Fruit fly (Drosophila melanogaster) whole organism: ENCODE results near the gene MED15.

Experiments
- CG8478 ChIP-seq: fragments of >200 bp; optimal IDR thresholded peaks from 2 replicates; lab custom pipeline; 2018; ENCODE audit warnings: inconsistent platforms
- Dll ChIP-seq: fragments of >200 bp; optimal IDR thresholded peaks from 2 replicates; lab custom pipeline; 2017
- EcR ChIP-seq, 2 experiments: fragments of >200 bp; optimal IDR thresholded peaks; 2 replicates each; lab custom pipeline; 2017; ENCODE audit warnings: missing biosample characterization in 2 of 2, missing genetic modification characterization in 2 of 2, missing genetic modification reagents in 2 of 2
- pan ChIP-seq: fragments of >200 bp; optimal IDR thresholded peaks from 2 replicates; lab custom pipeline; 2017
- psq ChIP-seq: fragments of >200 bp; optimal IDR thresholded peaks from 2 replicates; lab custom pipeline; 2017
- usp ChIP-seq: fragments of >200 bp; optimal IDR thresholded peaks from 2 replicates; lab custom pipeline; 2017; ENCODE audit warnings: missing biosample characterization, missing genetic modification characterization, mixed read lengths

Gene MED15

DNA sequence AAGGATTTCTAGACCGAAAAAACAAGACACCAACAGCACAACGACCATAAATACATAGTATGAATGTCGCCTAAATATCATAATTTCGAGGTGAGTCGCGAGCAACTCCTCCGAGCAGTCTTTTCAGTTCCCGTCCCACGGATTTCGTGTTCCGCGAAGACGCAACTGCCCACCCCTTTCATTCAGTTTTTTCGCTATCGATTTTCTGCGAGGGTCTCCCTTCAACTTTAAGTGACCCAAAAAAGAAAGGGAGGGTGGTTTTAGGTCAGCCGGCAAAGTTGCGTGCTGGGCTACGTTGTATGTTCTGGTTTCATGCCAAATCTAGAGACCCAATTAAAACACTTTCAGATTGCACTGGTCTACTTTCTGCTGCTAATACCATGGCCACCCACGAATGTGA is 17.1 kb upstream of the MED15 start:
- TF ChIP-seq usp (GFP tag; lab: Kevin White, UChicago): no peak
- TF ChIP-seq CG8478 (lab: Kevin White, UChicago): no peak
- TF ChIP-seq psq: no peak
- no peak for TF ChIP-seq Dll
- no peak for TF ChIP-seq EcR (GFP tag; optimal IDR thresholded peaks at IDR 0.05; lab: Kevin White, UChicago)
- no peak for TF ChIP-seq pan (lab: Kevin White, UChicago)

DNA sequence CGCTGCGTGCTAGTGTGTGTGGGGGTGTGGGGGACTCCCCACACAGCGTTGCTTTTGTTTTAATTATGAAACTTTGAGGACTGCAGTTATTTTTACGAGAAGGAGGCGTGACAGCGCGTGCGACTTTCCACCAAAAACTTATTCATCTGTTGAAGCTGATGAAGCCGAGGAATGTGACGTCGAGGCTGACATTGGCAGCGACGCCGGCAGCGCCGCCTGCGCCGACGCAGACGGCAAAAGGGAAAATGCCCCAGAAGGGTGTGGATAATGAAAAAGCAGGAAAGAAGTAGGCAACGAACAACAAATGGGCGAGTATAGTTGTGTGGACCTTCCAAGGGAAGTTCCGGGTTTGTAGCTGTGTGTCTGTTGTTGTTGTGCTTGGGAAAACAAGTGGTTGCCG is 5.1 kb upstream of the MED15 start:
- TF ChIP-seq pan (lab: Kevin White, UChicago) (no peak), CG8478 (lab: Kevin White, UChicago) (no peak), usp (GFP tag; lab: Kevin White, UChicago) (no peak), psq (no peak), Dll (no peak), EcR (GFP tag; optimal IDR thresholded peaks at IDR 0.05; lab: Kevin White, UChicago) (no peak)

DNA sequence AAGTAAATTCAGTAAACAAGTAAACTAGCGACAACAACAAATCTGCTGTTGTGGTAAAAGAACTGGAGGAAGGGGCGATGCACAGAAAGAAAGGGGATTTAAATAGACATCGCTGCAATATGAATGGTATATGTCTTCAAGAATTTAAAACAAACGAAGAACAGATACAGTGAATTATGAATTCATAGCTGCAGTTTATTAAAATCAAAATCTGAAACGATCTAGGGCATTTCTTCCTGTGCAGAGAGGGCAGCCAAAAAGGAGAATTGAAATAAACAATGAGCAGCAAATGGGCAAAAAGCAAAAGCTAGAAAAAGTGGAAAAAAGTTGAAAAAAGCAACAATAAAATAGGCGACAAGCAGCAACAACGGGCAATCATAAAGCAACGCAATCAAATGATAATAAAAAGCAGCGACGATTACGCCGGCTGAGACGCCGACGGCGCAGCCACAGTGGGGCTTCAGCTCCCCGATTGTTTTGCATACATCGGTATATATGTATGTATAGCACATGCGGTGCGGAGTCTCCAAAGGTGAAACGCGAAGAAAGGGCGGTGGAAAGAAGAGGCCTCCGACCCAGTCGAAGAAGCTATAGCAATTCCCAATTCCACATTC is 4.0 kb upstream of the MED15 start:
- TF ChIP-seq usp (GFP tag; lab: Kevin White, UChicago) (no peak), pan (lab: Kevin White, UChicago) (no peak), EcR (GFP tag; optimal IDR thresholded peaks at IDR 0.05; lab: Kevin White, UChicago) (no peak), Dll (no peak), psq (no peak), CG8478 (lab: Kevin White, UChicago) (no peak)

DNA sequence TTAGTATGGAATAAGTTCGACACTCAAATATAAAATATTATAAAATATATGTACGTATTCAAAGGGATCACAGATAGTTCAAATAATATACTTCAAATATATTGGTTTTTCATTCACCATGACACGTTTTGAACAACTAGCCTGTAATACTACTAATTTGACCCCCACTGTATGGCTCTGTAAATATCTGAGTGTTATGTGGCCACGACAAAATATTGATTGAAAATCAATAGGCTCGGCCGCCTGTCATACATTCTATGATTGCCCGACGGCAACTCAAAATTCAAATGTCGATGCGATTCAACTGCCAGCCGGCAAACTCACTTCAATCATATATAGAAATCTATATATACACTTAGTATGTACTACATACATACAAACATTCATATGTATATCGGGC is 2.9 kb upstream of the MED15 start:
- no peak for TF ChIP-seq EcR (GFP tag; optimal IDR thresholded peaks at IDR 0.05; lab: Kevin White, UChicago)
- TF ChIP-seq usp (GFP tag; lab: Kevin White, UChicago): no peak
- TF ChIP-seq pan (lab: Kevin White, UChicago): no peak
- TF ChIP-seq Dll: no peak
- no peak for TF ChIP-seq psq
- no peak for TF ChIP-seq CG8478 (lab: Kevin White, UChicago)

DNA sequence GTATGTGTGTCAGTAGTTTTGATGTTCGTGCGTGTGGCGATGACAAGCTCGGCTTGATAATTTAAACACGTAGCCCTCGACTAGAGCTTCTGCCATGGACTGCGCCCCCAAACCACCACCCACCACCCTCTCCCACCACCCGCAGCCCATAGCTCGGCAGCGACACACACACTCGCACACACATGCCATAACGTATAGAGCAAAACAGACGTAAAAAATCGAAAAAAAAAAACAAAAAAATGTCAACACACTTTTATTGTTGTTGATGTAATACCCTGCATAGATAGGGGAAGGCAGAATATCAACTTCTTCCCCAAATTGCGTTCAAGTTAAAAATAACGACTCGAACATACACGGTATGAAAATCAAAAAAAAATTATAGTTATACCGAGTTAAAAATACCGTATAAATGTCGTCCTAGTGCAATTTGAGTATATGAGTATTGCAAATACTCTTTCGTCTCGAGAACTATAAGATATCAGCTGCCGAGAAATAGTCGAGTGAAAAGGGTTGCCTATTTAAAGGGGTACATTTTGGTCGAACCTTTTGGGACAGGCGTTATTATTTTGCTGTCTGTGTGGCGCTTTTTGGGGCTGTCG is 2.4 kb upstream of the MED15 start:
- TF ChIP-seq psq (no peak), EcR (GFP tag; optimal IDR thresholded peaks at IDR 0.05; lab: Kevin White, UChicago) (no peak), pan (lab: Kevin White, UChicago) (peak; percentile 82), usp (GFP tag; lab: Kevin White, UChicago) (no peak)

DNA sequence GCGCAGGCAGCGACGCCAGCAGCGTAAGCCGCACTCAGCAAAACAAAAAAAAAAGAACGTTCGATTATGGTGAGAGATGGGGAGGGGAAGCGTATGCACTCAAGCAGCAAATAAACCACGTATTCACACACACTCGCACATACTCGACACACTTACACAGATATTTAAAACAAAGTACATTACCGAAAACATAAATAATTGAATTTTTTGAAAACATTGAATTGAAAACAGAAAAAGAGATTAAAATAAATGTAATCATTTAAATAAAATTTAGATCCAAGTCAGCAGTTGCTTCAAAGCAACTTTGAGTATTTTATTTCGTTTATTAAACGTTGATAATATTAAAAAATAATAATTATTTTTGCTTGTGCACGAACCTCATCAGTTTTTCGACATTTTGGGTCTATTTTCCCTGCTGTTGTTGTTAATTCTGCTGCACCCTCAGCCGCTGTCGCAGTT is 1.8 kb upstream of the MED15 start:
- TF ChIP-seq Dll (no peak), psq (no peak), EcR (GFP tag; optimal IDR thresholded peaks at IDR 0.05; lab: Kevin White, UChicago) (no peak), CG8478 (lab: Kevin White, UChicago) (no peak)

DNA sequence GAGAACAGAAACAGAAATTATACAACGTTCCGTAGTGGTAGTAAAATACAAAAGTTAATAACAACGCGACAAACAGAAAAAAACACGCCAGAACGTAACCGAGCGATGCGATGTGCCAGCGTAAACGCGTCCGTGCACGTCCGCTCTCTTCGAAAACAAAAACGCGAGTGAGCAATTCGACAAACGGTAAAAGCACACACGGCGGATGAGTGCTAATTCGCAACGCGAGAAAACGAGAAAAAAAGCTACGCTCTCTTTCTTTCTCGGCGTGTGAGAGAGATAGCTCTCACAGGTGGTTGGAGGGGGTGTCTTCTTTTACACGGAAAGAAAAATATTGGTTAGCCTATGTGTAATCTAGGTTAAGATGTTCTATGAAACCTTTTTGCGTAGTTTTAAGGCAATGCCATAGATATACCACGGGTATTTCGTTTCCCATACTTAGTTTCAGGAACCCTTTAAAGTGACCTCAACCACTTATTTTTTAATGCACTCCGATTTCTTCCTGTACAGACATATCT is 681 bp upstream of the MED15 start, which contains the start of gene CG4297:
Gene CG4297 (minus strand): TSS at position 128 of the 518 bp plus-strand sequence.
- peak; percentile 85 for TF ChIP-seq Dll
- TF ChIP-seq psq: no peak
- no peak for TF ChIP-seq usp (GFP tag; lab: Kevin White, UChicago)

DNA sequence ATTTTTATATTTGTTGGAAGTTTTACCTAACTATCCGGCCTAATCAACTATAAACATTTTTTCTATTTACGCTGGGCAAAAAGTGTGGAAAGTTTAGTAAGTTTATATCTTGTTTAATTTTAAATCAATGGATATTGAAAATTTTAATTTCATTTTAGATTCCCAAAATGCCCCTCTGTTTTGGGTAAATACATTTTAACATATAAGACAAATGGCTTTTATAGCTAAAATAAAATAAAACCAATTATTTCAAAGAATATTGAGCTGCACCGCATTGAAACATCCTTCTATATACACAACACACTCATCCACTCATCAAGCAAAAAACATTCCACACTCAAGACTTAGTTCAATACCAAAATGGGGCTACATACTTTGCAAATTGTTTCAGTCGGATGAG is 3.1 kb downstream of the MED15 start, which contains the start of gene ush:
Gene ush (plus strand): TSS at position 301 of the 400 bp plus-strand sequence.
- TF ChIP-seq psq: no peak
- TF ChIP-seq EcR (GFP tag; optimal IDR thresholded peaks at IDR 0.05; lab: Kevin White, UChicago): no peak
- no peak for TF ChIP-seq CG8478 (lab: Kevin White, UChicago)

DNA sequence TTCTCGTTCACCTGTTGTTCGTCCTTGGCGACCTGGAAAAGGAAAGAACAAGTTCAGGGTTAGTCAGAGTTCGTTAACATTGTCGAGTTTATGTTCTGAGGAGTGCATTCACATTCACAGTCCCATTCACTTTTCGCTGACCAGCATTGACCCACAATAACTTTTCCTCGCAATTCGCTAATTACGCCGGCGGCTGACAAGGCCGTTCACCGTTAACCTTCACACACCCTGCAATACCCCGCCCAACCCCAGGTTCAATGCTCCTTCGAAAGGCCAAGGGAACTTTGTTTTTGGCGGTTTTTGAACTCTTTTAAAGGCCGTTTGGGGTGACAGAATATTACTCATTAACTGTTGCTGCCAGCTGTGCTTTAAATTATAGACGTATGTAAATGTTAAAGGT is 5.4 kb downstream of the MED15 start:
- TF ChIP-seq psq (no peak), pan (lab: Kevin White, UChicago) (no peak), EcR (GFP tag; optimal IDR thresholded peaks at IDR 0.05; lab: Kevin White, UChicago) (peak in 1 of 2 experiments; percentile 75)

DNA sequence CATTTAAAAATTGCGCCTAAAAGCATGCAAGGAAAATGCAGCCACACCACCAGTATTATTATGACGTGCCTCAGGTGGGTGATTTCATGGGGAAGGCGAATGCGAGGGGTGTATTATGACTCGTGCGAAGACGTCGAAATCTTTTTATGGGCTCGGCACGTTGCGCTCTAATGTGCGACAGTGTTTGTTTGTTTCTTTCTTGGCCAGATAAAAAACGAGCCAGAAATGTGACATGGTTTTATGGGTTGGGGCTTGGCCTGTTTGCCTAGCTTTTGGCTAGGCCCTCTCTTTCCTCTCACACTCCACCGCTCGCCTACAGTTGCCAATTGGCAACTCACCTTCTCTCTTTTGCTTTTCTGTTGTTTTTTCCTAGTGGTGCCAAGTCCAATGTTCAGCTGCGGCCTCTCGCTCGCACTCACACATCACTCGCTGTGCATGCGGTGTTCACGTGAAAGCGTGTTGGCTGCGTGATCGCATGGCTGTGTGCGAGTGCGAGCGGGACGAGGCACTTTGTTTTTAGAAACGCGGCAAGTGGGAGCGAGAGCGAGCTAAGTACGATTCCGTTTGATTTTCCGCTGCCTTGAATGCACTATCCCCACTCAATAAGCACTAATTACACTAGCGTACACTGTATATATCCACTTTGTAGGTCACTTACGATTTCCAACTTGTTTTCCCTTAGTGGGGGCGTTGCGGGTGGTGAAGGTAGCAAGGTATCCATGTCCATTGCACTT is 6.1 kb downstream of the MED15 start:
- no peak for TF ChIP-seq Dll
- no peak for TF ChIP-seq usp (GFP tag; lab: Kevin White, UChicago)
- TF ChIP-seq EcR (GFP tag; optimal IDR thresholded peaks at IDR 0.05; lab: Kevin White, UChicago): peak in 1 of 2 experiments; percentile 21
- peak; percentile 37 for TF ChIP-seq CG8478 (lab: Kevin White, UChicago)

DNA sequence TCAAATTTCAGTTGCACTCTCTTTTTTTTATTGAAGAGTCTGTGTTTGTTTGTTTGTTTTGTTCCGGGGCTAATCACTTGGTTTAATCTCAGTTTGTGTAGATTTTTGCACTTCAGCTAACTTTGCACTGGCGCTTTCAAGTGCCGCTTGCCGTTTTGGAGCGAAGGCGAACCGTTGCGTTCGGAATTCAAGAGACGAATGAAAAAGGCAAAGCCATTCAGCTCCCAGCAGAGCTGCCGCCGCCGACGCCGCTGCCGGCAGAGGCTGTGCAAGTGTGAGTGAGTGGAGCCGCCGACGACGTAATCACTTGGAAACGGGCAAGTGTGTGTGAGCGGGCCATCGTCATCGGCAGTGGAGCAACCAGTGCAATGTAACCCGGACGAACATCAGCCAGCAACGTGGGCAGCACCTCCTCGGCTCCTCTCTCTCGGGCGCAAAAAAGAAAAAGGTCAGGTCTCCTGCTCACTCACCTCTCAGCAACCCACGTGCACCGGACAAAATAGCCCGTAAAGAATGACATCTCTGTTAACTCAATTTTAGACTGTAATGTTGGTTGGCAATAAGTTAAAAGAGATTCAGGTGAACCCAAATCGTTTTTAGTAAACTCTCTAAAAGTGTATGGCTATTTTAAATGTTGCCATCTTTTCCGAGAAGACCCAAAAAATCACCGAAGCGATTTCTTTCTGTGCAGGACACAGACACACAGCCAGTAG is 6.8 kb downstream of the MED15 start, which contains the start of gene cbt:
Gene cbt (minus strand): TSS at position 206 of the 713 bp plus-strand sequence.
- no peak for TF ChIP-seq usp (GFP tag; lab: Kevin White, UChicago)
- TF ChIP-seq pan (lab: Kevin White, UChicago): no peak
- peak; percentile 2 for TF ChIP-seq Dll
- peak in 1 of 2 experiments; percentile 61 for TF ChIP-seq EcR (GFP tag; optimal IDR thresholded peaks at IDR 0.05; lab: Kevin White, UChicago)
- no peak for TF ChIP-seq CG8478 (lab: Kevin White, UChicago)
- TF ChIP-seq psq: no peak

DNA sequence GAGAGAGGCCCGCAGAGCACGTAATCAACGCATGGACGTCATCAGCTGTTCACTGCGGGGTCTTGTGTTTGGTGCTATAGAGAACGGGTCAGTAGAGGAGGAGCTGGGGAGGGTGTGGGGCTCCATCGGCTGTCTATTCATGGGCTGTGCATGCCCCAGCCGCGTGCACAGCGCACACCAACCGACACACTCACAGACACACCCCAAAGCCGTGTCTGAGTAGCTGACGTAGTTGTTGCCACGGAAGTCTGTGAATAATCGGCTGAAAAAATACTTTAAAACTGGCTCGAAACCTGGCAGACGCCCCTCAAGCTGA is 7.3 kb downstream of the MED15 start:
- TF ChIP-seq pan (lab: Kevin White, UChicago): no peak
- no peak for TF ChIP-seq EcR (GFP tag; optimal IDR thresholded peaks at IDR 0.05; lab: Kevin White, UChicago)
- TF ChIP-seq psq: no peak
